Fruit fly (Drosophila melanogaster) whole organism, embryonic: ENCODE results near the gene CG15213.

Source experiments
- ATbp ChIP-seq: fragments of 200-800 bp; sonication (Bioruptor generic); optimal IDR thresholded peaks from 2 replicates; lab custom pipeline; 2017; ENCODE audit warnings: missing biosample characterization, mild to moderate bottlenecking, missing genetic modification characterization, missing genetic modification reagents
- Ada2b ChIP-seq: fragments of 200-800 bp; sonication (Bioruptor generic); IDR thresholded peaks from 2 replicates; pipeline ENCODE4 v1.3.6; 2022; ENCODE audit warnings: missing biosample characterization, missing genetic modification characterization
- CG10959 ChIP-seq: fragments of 200-800 bp; sonication (Bioruptor generic); IDR thresholded peaks from 2 replicates; pipeline ENCODE4 v1.3.6; 2022; ENCODE audit warnings: missing biosample characterization, missing genetic modification characterization
- CG11247 ChIP-seq: fragments of 200-800 bp; sonication (Bioruptor generic); IDR thresholded peaks from 2 replicates; pipeline ENCODE4 v1.3.6; 2022; ENCODE audit warnings: missing biosample characterization, missing genetic modification characterization
- CG11696 ChIP-seq: fragments of 200-800 bp; sonication (Bioruptor generic); IDR thresholded peaks from 2 replicates; pipeline ENCODE4 v1.3.6; 2022; ENCODE audit warnings: missing biosample characterization, missing genetic modification characterization
- CG12071 ChIP-seq: fragments of 200-800 bp; sonication (Bioruptor generic); optimal IDR thresholded peaks from 3 replicates; lab custom pipeline; 2018; ENCODE audit warnings: missing biosample characterization, mild to moderate bottlenecking, missing genetic modification characterization
- CG14441 ChIP-seq: fragments of 200-800 bp; sonication (Bioruptor generic); IDR thresholded peaks from 2 replicates; pipeline ENCODE4 v1.3.6; 2022; ENCODE audit warnings: missing biosample characterization, missing genetic modification characterization
- CG15269 ChIP-seq: fragments of 200-800 bp; sonication (Bioruptor generic); optimal IDR thresholded peaks from 2 replicates; lab custom pipeline; 2018; ENCODE audit warnings: missing biosample characterization, mild to moderate bottlenecking, missing genetic modification characterization, moderate library complexity
- CG2875 ChIP-seq: fragments of 200-800 bp; sonication (Bioruptor generic); optimal IDR thresholded peaks from 2 replicates; lab custom pipeline; 2017; ENCODE audit warnings: missing biosample characterization, mild to moderate bottlenecking, missing genetic modification characterization, missing genetic modification reagents
- CG30431 ChIP-seq: fragments of 200-800 bp; sonication (Bioruptor generic); optimal IDR thresholded peaks from 2 replicates; lab custom pipeline; 2017; ENCODE audit warnings: missing biosample characterization, missing genetic modification characterization
- CG31388 ChIP-seq: fragments of 200-800 bp; sonication (Bioruptor generic); optimal IDR thresholded peaks from 2 replicates; lab custom pipeline; 2016; ENCODE audit warnings: missing biosample characterization, missing genetic modification characterization
- CG32772 ChIP-seq: fragments of 200-800 bp; sonication (Bioruptor generic); IDR thresholded peaks from 2 replicates; pipeline ENCODE4 v1.3.6; 2022; ENCODE audit warnings: missing biosample characterization, missing genetic modification characterization
- CG43689 ChIP-seq: fragments of 200-800 bp; sonication (Bioruptor generic); IDR thresholded peaks from 2 replicates; pipeline ENCODE4 v1.3.6; 2022; ENCODE audit warnings: missing biosample characterization, missing genetic modification characterization
- CG6689 ChIP-seq: fragments of 200-800 bp; sonication (Bioruptor generic); IDR thresholded peaks from 2 replicates; pipeline ENCODE4 v1.3.6; 2022; ENCODE audit warnings: missing biosample characterization, missing genetic modification characterization
- CG7372 ChIP-seq: fragments of 200-800 bp; sonication (Bioruptor generic); IDR thresholded peaks from 2 replicates; pipeline ENCODE4 v1.3.6; 2022; ENCODE audit warnings: missing biosample characterization, missing genetic modification characterization
- CG7786 ChIP-seq: fragments of 200-800 bp; sonication (Bioruptor generic); optimal IDR thresholded peaks from 2 replicates; lab custom pipeline; 2016; ENCODE audit warnings: missing biosample characterization, missing genetic modification characterization
- CG8765 ChIP-seq: fragments of 200-800 bp; sonication (Bioruptor generic); IDR thresholded peaks from 2 replicates; pipeline ENCODE4 v1.3.6; 2022; ENCODE audit warnings: missing biosample characterization, missing genetic modification characterization
- CG9727 ChIP-seq: fragments of 200-800 bp; sonication (Bioruptor generic); optimal IDR thresholded peaks from 3 replicates; lab custom pipeline; 2017; ENCODE audit warnings: missing biosample characterization, mild to moderate bottlenecking, missing genetic modification characterization
- Dbx ChIP-seq: fragments of 200-800 bp; sonication (Bioruptor generic); IDR thresholded peaks from 3 replicates; pipeline ENCODE4 v1.3.6; 2022; ENCODE audit warnings: missing biosample characterization, missing genetic modification characterization
- Dfd ChIP-seq, 2 experiments: fragments of >200 bp; optimal IDR thresholded peaks; 2 replicates each; lab custom pipeline; 2017; ENCODE audit warnings: missing biosample characterization in 2 of 2, missing genetic modification characterization in 2 of 2
- Ets65A ChIP-seq: fragments of 200-800 bp; sonication (Bioruptor generic); peaks from one replicate; lab custom pipeline; 2016; ENCODE audit warnings: missing biosample characterization, missing genetic modification characterization
- Med ChIP-seq: fragments of 200-800 bp; sonication (Bioruptor generic); peaks from one replicate; lab custom pipeline; 2016; ENCODE audit warnings: missing biosample characterization, missing genetic modification characterization, mild to moderate bottlenecking, inconsistent platforms, moderate library complexity
- Mrtf ChIP-seq: fragments of 200-800 bp; sonication (Bioruptor generic); IDR thresholded peaks from 3 replicates; pipeline ENCODE4 v1.3.6; 2022; ENCODE audit warnings: missing biosample characterization, missing genetic modification characterization
- NC2β ChIP-seq: fragments of 200-800 bp; sonication (Bioruptor generic); optimal IDR thresholded peaks from 2 replicates; lab custom pipeline; 2016; ENCODE audit warnings: missing biosample characterization, missing genetic modification characterization
- Nf-YB ChIP-seq: fragments of 200-800 bp; sonication (Bioruptor generic); optimal IDR thresholded peaks from 3 replicates; lab custom pipeline; 2019; ENCODE audit warnings: missing biosample characterization, mild to moderate bottlenecking, missing genetic modification characterization, moderate library complexity
- Pdp1 ChIP-seq, 2 experiments: fragments of 200-800 bp; sonication (Bioruptor generic); optimal IDR thresholded peaks; 3 replicates each; lab custom pipeline; 2016; ENCODE audit warnings: missing biosample characterization in 2 of 2, missing genetic modification characterization in 2 of 2, mild to moderate bottlenecking in 1 of 2, moderate library complexity in 1 of 2
- Side ChIP-seq: fragments of 200-800 bp; sonication (Bioruptor generic); optimal IDR thresholded peaks from 2 replicates; lab custom pipeline; 2016; ENCODE audit warnings: missing biosample characterization, missing genetic modification characterization
- aop ChIP-seq: fragments of 200-800 bp; sonication (Bioruptor generic); IDR thresholded peaks from 2 replicates; pipeline ENCODE4 v1.3.6; 2022; ENCODE audit warnings: missing biosample characterization, missing genetic modification characterization
- ase ChIP-seq: fragments of 200-800 bp; sonication (Bioruptor generic); IDR thresholded peaks from 3 replicates; pipeline ENCODE4 v1.3.6; 2022; ENCODE audit warnings: missing biosample characterization, missing genetic modification characterization
- caup ChIP-seq: fragments of 200-800 bp; sonication (Bioruptor generic); optimal IDR thresholded peaks from 3 replicates; lab custom pipeline; 2017; ENCODE audit warnings: missing biosample characterization, mild to moderate bottlenecking, missing genetic modification characterization, moderate library complexity; ENCODE audit not compliant: severe bottlenecking
- dysf ChIP-seq: fragments of 200-800 bp; sonication (Bioruptor generic); IDR thresholded peaks from 3 replicates; pipeline ENCODE4 v1.3.6; 2022; ENCODE audit warnings: missing biosample characterization, missing genetic modification characterization
- fd64A ChIP-seq: fragments of 200-800 bp; sonication (Bioruptor generic); optimal IDR thresholded peaks from 3 replicates; lab custom pipeline; 2018; ENCODE audit warnings: missing biosample characterization, mild to moderate bottlenecking, missing genetic modification characterization
- ftz-f1 ChIP-seq: fragments of 200-800 bp; sonication (Bioruptor generic); optimal IDR thresholded peaks from 2 replicates; lab custom pipeline; 2016; ENCODE audit warnings: missing biosample characterization, missing genetic modification characterization
- jing ChIP-seq: fragments of 200-800 bp; sonication (Bioruptor generic); optimal IDR thresholded peaks from 2 replicates; lab custom pipeline; 2018; ENCODE audit warnings: missing biosample characterization, mild to moderate bottlenecking, missing genetic modification characterization
- nerfin-1 ChIP-seq: fragments of 200-800 bp; sonication (Bioruptor generic); optimal IDR thresholded peaks from 3 replicates; lab custom pipeline; 2019; ENCODE audit warnings: missing biosample characterization, mild to moderate bottlenecking, missing genetic modification characterization, moderate library complexity
- nom ChIP-seq: fragments of 200-800 bp; sonication (Bioruptor generic); optimal IDR thresholded peaks from 2 replicates; lab custom pipeline; 2017; ENCODE audit warnings: missing biosample characterization, missing genetic modification characterization, mild to moderate bottlenecking, moderate library complexity, missing genetic modification reagents
- prd ChIP-seq, 3 experiments: fragments of >200 bp in 2 of 3; fragments of 200-800 bp in 1 of 3; sonication (Bioruptor generic) in 1 of 3; optimal IDR thresholded peaks in 2 of 3; IDR thresholded peaks in 1 of 3; 2 replicates in 2 of 3; 3 replicates in 1 of 3; pipeline versions ENCODE4 v1.3.6 to Lab custom; 2017 to 2022; ENCODE audit warnings: missing biosample characterization in 1 of 3, missing genetic modification characterization in 1 of 3
- pros ChIP-seq: fragments of 200-800 bp; sonication (Bioruptor generic); optimal IDR thresholded peaks from 3 replicates; lab custom pipeline; 2019; ENCODE audit warnings: missing biosample characterization, mild to moderate bottlenecking, missing genetic modification characterization, moderate library complexity
- seq ChIP-seq: fragments of 200-800 bp; sonication (Bioruptor generic); IDR thresholded peaks from 2 replicates; pipeline ENCODE4 v1.3.6; 2022; ENCODE audit warnings: missing biosample characterization, missing genetic modification characterization
- sisA ChIP-seq: fragments of 200-800 bp; sonication (Bioruptor generic); IDR thresholded peaks from 2 replicates; pipeline ENCODE4 v1.3.6; 2022; ENCODE audit warnings: missing biosample characterization, missing genetic modification characterization
- stc ChIP-seq: fragments of 200-800 bp; sonication (Bioruptor generic); IDR thresholded peaks from 2 replicates; pipeline ENCODE4 v1.3.6; 2022; ENCODE audit warnings: missing biosample characterization, missing genetic modification characterization
- toy ChIP-seq: fragments of 200-800 bp; sonication (Bioruptor generic); IDR thresholded peaks from 2 replicates; pipeline ENCODE4 v1.3.6; 2022; ENCODE audit warnings: missing biosample characterization, missing genetic modification characterization
- tx ChIP-seq: fragments of 200-800 bp; sonication (Bioruptor generic); optimal IDR thresholded peaks from 2 replicates; lab custom pipeline; 2016; ENCODE audit warnings: missing biosample characterization, missing genetic modification characterization
- vfl ChIP-seq: fragments of 200-800 bp; sonication (Bioruptor generic); optimal IDR thresholded peaks from 2 replicates; lab custom pipeline; 2016; ENCODE audit warnings: missing biosample characterization, missing genetic modification characterization
- vnd ChIP-seq: fragments of 200-800 bp; sonication (Bioruptor generic); IDR thresholded peaks from 3 replicates; pipeline ENCODE4 v1.3.6; 2022; ENCODE audit warnings: missing biosample characterization, missing genetic modification characterization; ENCODE audit not compliant: partially characterized antibody
- yki ChIP-seq: fragments of >200 bp; optimal IDR thresholded peaks from 3 replicates; lab custom pipeline; 2018
- zfh2 ChIP-seq: fragments of 200-800 bp; sonication (Bioruptor generic); optimal IDR thresholded peaks from 2 replicates; lab custom pipeline; 2016; ENCODE audit warnings: missing biosample characterization, missing genetic modification characterization

The CG15213 gene

dm6 chr3L:5176789-5177188, 43.8 kb upstream of the CG15213 start (continued):
- no peak for TF ChIP-seq sisA
- no peak for TF ChIP-seq Ada2b (GFP tag; lab: Robert Waterston, UW)
- no peak for TF ChIP-seq CG8765 (GFP tag; lab: Robert Waterston, UW)
- TF ChIP-seq fd64A (GFP tag; lab: Kevin White, UChicago): no peak
- peak; percentile 27 for TF ChIP-seq caup
- peak; percentile 72 for TF ChIP-seq Ets65A
- TF ChIP-seq nom: no peak
- no peak for TF ChIP-seq pros (GFP tag; lab: Kevin White, UChicago)
- TF ChIP-seq seq (GFP tag; lab: Robert Waterston, UW): no peak
- TF ChIP-seq Dbx (GFP tag; lab: Robert Waterston, UW): no peak
- TF ChIP-seq NC2β (GFP tag; lab: Kevin White, UChicago): no peak
- no peak for TF ChIP-seq aop (GFP tag; lab: Robert Waterston, UW)
- TF ChIP-seq CG6689 (GFP tag; lab: Robert Waterston, UW): no peak
- TF ChIP-seq CG14441 (GFP tag; lab: Robert Waterston, UW): no peak
- no peak for TF ChIP-seq prd (optimal IDR thresholded peaks at IDR 0.05; lab: Kevin White, UChicago)
- no peak for TF ChIP-seq prd (GFP tag; IDR thresholded peaks at IDR 0.05; lab: Robert Waterston, UW)
- no peak for TF ChIP-seq vfl (GFP tag; lab: Kevin White, UChicago)
- no peak for TF ChIP-seq stc (GFP tag; lab: Robert Waterston, UW)
- TF ChIP-seq yki (lab: Kevin White, UChicago): no peak
- no peak for TF ChIP-seq ftz-f1 (GFP tag; lab: Kevin White, UChicago)
- TF ChIP-seq zfh2 (GFP tag; lab: Kevin White, UChicago): no peak
- TF ChIP-seq CG43689 (GFP tag; lab: Robert Waterston, UW): no peak
- no peak for TF ChIP-seq vnd

DNA sequence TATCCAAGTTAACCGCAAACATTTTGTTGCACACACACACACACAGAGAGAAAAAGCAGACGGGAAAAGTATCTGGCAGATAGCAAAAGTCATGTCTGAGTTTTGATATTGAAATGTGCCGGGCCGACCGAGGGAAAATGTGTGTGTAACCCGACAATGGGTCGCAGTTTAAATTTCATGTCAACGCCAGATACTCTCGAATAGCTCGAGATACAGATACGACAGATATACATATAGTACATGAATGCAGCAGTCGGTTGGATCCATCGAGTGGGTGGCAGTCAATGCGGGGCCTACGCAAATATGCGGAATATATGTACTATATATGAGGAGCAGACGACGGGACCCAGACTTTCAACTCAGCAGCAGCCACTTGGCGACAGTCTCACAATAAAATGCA, 43.1 kb upstream of the CG15213 start:
- TF ChIP-seq Nf-YB (GFP tag; lab: Kevin White, UChicago): no peak
- peak; percentile 64 for TF ChIP-seq Med

DNA sequence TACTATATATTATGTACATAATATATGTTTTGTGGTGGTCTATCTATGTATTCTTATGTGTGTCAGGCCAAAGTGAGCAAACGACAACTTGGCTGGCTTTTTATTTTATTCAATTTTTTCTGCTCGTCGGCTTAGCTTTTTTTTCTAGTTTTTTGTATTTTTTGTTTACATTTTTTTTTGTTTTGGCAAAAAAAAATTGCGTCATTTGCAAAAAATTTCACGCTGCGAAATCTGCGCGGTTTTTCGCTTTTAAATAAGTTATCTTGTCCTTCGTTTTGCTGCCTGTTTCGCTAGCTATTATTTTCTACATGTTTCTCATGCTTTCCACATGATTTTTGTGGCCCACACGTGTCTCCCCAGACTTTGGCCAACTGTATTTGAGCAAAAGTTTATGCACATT, 39.5 kb upstream of the CG15213 start:
- TF ChIP-seq Ets65A (peak; percentile 23), Med (no peak)

dm6 chr3L:5154917-5155613, 22.0 kb upstream of the CG15213 start:
- TF ChIP-seq tx (GFP tag; lab: Kevin White, UChicago) (peak; percentile 64), Dfd (GFP tag; optimal IDR thresholded peaks at IDR 0.05; lab: Kevin White, UChicago) (no peak), CG30431 (GFP tag; lab: Kevin White, UChicago) (peak; percentile 20), jing (GFP tag; lab: Kevin White, UChicago) (no peak), CG7786 (GFP tag; lab: Kevin White, UChicago) (peak; percentile 79), Pdp1 (GFP tag; optimal IDR thresholded peaks at IDR 0.05; lab: Kevin White, UChicago) (no peak), CG11247 (GFP tag; lab: Robert Waterston, UW) (peak; percentile 77), ATbp (GFP tag; lab: Kevin White, UChicago) (peak; percentile 70), CG12071 (peak; percentile 64), CG32772 (GFP tag; lab: Robert Waterston, UW) (no peak; the same call in 1 of the 2 replicates), CG10959 (GFP tag; lab: Robert Waterston, UW) (peak; percentile 51), CG15269 (peak; percentile 79), ase (peak; percentile 80), Side (peak; percentile 77), CG9727 (peak; percentile 70), Mrtf (no peak; the same call in 2 of the 3 replicates), CG11696 (GFP tag; lab: Robert Waterston, UW) (peak; percentile 76), nerfin-1 (tag; lab: Kevin White, UChicago) (peak; percentile 58), CG2875 (GFP tag; lab: Kevin White, UChicago) (peak; percentile 39), toy (GFP tag; lab: Robert Waterston, UW) (peak; percentile 59), dysf (GFP tag; lab: Robert Waterston, UW) (peak; percentile 88), CG7372 (peak; percentile 76), NC2β (GFP tag; lab: Kevin White, UChicago) (no peak), CG31388 (GFP tag; lab: Kevin White, UChicago) (peak; percentile 25)
